Worm (Caenorhabditis elegans) whole organism, young adult: ENCODE results near the gene W06G6.17.
"Not testable (repeated sequence)": the region's sequence is repeated elsewhere in the genome, so short reads cannot be mapped to it uniquely, and the experiment has no call there.

Experiments used
- C06A6.2 ChIP-seq: fragments of 200-800 bp; sonication (Bioruptor generic); conservative IDR thresholded peaks from 2 replicates; pipeline ENCODE4 v1.3.6; 2022; ENCODE audit warnings: missing genetic modification characterization, missing compliant biosample characterization
- F22D6.2 ChIP-seq: sonication (generic microtip); optimal IDR thresholded peaks from 2 replicates; lab custom pipeline; 2016; ENCODE audit warnings: mild to moderate bottlenecking, missing genetic modification characterization, missing compliant biosample characterization
- F55B11.4 ChIP-seq: sonication (generic microtip); optimal IDR thresholded peaks from 2 replicates; lab custom pipeline; 2016; ENCODE audit warnings: missing compliant biosample characterization, missing genetic modification characterization, borderline replicate concordance; ENCODE audit not compliant: insufficient read depth
- F57C9.4 ChIP-seq: sonication (generic microtip); optimal IDR thresholded peaks from 2 replicates; lab custom pipeline; 2017; ENCODE audit warnings: mild to moderate bottlenecking, missing genetic modification characterization, missing compliant biosample characterization
- Y53F4B.3 ChIP-seq: fragments of 200-800 bp; sonication (Bioruptor generic); IDR thresholded peaks from 2 replicates; pipeline ENCODE4 v1.3.6; 2022; ENCODE audit warnings: missing genetic modification reagents, missing genetic modification characterization, missing compliant biosample characterization
- Y79H2A.3 ChIP-seq: fragments of 200-800 bp; sonication (Bioruptor generic); conservative IDR thresholded peaks from 2 replicates; pipeline ENCODE4 v1.3.6; 2022; ENCODE audit warnings: missing genetic modification reagents, missing genetic modification characterization, missing compliant biosample characterization
- Y95B8A.8 ChIP-seq: fragments of 200-800 bp; sonication (Bioruptor generic); IDR thresholded peaks from 2 replicates; pipeline ENCODE4 v1.3.6; 2022; ENCODE audit warnings: missing genetic modification reagents, missing genetic modification characterization, missing compliant biosample characterization
- akir-1 ChIP-seq: fragments of 200-800 bp; sonication (Bioruptor generic); optimal IDR thresholded peaks from 2 replicates; lab custom pipeline; 2018; ENCODE audit warnings: mild to moderate bottlenecking, missing genetic modification characterization, moderate library complexity, missing compliant biosample characterization
- aptf-3 ChIP-seq: fragments of 200-800 bp; sonication (Bioruptor generic); IDR thresholded peaks from 2 replicates; pipeline ENCODE4 v1.3.6; 2022; ENCODE audit warnings: missing genetic modification characterization, missing compliant biosample characterization
- athp-1 ChIP-seq: sonication (generic microtip); optimal IDR thresholded peaks from 2 replicates; lab custom pipeline; 2017; ENCODE audit warnings: mild to moderate bottlenecking, missing genetic modification characterization, missing compliant biosample characterization
- attf-6 ChIP-seq: fragments of 200-800 bp; sonication (Bioruptor generic); IDR thresholded peaks from 2 replicates; pipeline ENCODE4 v1.3.6; 2022; ENCODE audit warnings: missing genetic modification reagents, missing genetic modification characterization, missing compliant biosample characterization
- ceh-40 ChIP-seq: fragments of 200-800 bp; sonication (Bioruptor generic); IDR thresholded peaks from 2 replicates; pipeline ENCODE4 v1.3.6; 2022; ENCODE audit warnings: missing genetic modification characterization, missing compliant biosample characterization
- dox-1 ChIP-seq: fragments of 200-800 bp; sonication (Bioruptor generic); IDR thresholded peaks from 2 replicates; pipeline ENCODE4 v1.3.6; 2022; ENCODE audit warnings: missing genetic modification reagents, missing genetic modification characterization, missing compliant biosample characterization
- efl-1 ChIP-seq: fragments of 150-350 bp; optimal IDR thresholded peaks from 2 replicates; lab custom pipeline; 2014; ENCODE audit warnings: missing biosample characterization, missing genetic modification reagents, missing genetic modification characterization
- ekl-4 ChIP-seq: fragments of 200-800 bp; sonication (Bioruptor generic); IDR thresholded peaks from 2 replicates; pipeline ENCODE4 v1.3.6; 2022; ENCODE audit warnings: missing genetic modification reagents, missing genetic modification characterization, missing compliant biosample characterization
- ets-4 ChIP-seq: fragments of 200-800 bp; sonication (Bioruptor generic); optimal IDR thresholded peaks from 2 replicates; lab custom pipeline; 2018; ENCODE audit warnings: mild to moderate bottlenecking, missing genetic modification characterization, missing compliant biosample characterization
- fkh-3 ChIP-seq: sonication (generic microtip); optimal IDR thresholded peaks from 2 replicates; lab custom pipeline; 2016; ENCODE audit warnings: mild to moderate bottlenecking, missing genetic modification characterization, missing compliant biosample characterization
- hlh-26 ChIP-seq: fragments of 200-800 bp; sonication (Bioruptor generic); conservative IDR thresholded peaks from 2 replicates; pipeline ENCODE4 v1.3.6; 2022; ENCODE audit warnings: missing genetic modification reagents, missing genetic modification characterization, missing compliant biosample characterization
- hmg-20 ChIP-seq: fragments of 200-800 bp; sonication (Bioruptor generic); IDR thresholded peaks from 2 replicates; pipeline ENCODE4 v1.3.6; 2022; ENCODE audit warnings: missing genetic modification reagents, missing genetic modification characterization, missing compliant biosample characterization
- lir-1 ChIP-seq: fragments of 200-800 bp; sonication (Bioruptor generic); conservative IDR thresholded peaks from 2 replicates; pipeline ENCODE4 v1.3.6; 2022; ENCODE audit warnings: missing genetic modification reagents, missing genetic modification characterization, missing compliant biosample characterization
- lsy-27 ChIP-seq: sonication (generic microtip); optimal IDR thresholded peaks from 2 replicates; lab custom pipeline; 2017; ENCODE audit warnings: missing genetic modification characterization, mild to moderate bottlenecking, missing compliant biosample characterization, antibody characterized with exemption, missing genotype, borderline replicate concordance; ENCODE audit not compliant: insufficient read depth
- madf-10 ChIP-seq: sonication (generic microtip); optimal IDR thresholded peaks from 2 replicates; lab custom pipeline; 2016; ENCODE audit warnings: mild to moderate bottlenecking, missing genetic modification characterization, missing compliant biosample characterization
- madf-3 ChIP-seq: fragments of 200-800 bp; sonication (Bioruptor generic); IDR thresholded peaks from 2 replicates; pipeline ENCODE4 v1.3.6; 2022; ENCODE audit warnings: missing genetic modification reagents, missing genetic modification characterization, missing compliant biosample characterization
- madf-6 ChIP-seq: fragments of 200-800 bp; sonication (Bioruptor generic); IDR thresholded peaks from 2 replicates; pipeline ENCODE4 v1.3.6; 2022; ENCODE audit warnings: missing genetic modification reagents, missing genetic modification characterization, missing compliant biosample characterization
- madf-8 ChIP-seq: fragments of 200-800 bp; sonication (Bioruptor generic); conservative IDR thresholded peaks from 2 replicates; pipeline ENCODE4 v1.3.6; 2022; ENCODE audit warnings: missing genetic modification reagents, missing genetic modification characterization, missing compliant biosample characterization
- mel-28 ChIP-seq: sonication (generic microtip); optimal IDR thresholded peaks from 2 replicates; lab custom pipeline; 2016; ENCODE audit warnings: borderline replicate concordance, mild to moderate bottlenecking, missing genetic modification characterization, missing compliant biosample characterization
- mes-4 ChIP-seq: sonication (generic microtip); optimal IDR thresholded peaks from 2 replicates; lab custom pipeline; 2016; ENCODE audit warnings: missing genotype, missing genetic modification characterization, missing compliant biosample characterization
- mxl-1 ChIP-seq: sonication (generic microtip); optimal IDR thresholded peaks from 2 replicates; lab custom pipeline; 2016; ENCODE audit warnings: missing genetic modification characterization, missing compliant biosample characterization
- nfyb-1 ChIP-seq: fragments of 200-800 bp; sonication (Bioruptor generic); IDR thresholded peaks from 2 replicates; pipeline ENCODE4 v1.3.6; 2022; ENCODE audit warnings: missing genetic modification reagents, missing genetic modification characterization, missing compliant biosample characterization
- nhr-179 ChIP-seq: sonication (generic microtip); optimal IDR thresholded peaks from 2 replicates; lab custom pipeline; 2016; ENCODE audit warnings: mild to moderate bottlenecking, missing genetic modification characterization, missing compliant biosample characterization
- pbrm-1 ChIP-seq: fragments of 200-800 bp; sonication (Bioruptor generic); IDR thresholded peaks from 2 replicates; pipeline ENCODE4 v1.3.6; 2022; ENCODE audit warnings: missing genetic modification reagents, missing genetic modification characterization, missing compliant biosample characterization
- rec-8 ChIP-seq, 2 experiments: sonication (generic microtip); optimal IDR thresholded peaks; 2 replicates each; lab custom pipeline; 2016; ENCODE audit warnings: mild to moderate bottlenecking in 2 of 2, missing genetic modification characterization in 2 of 2, missing genetic modification reagents in 2 of 2, missing genotype in 2 of 2, missing biosample characterization in 1 of 2, missing compliant biosample characterization in 1 of 2, moderate library complexity in 1 of 2
- rpc-1 ChIP-seq, 2 experiments: fragments of 150-350 bp in 1 of 2; sonication (generic microtip) in 1 of 2; optimal IDR thresholded peaks; 2 replicates each; lab custom pipeline; 2014 to 2018; ENCODE audit warnings: missing biosample characterization in 1 of 2, missing genetic modification characterization in 1 of 2, missing genetic modification reagents in 1 of 2, missing genotype in 1 of 2
- sdz-38 ChIP-seq: sonication (generic microtip); optimal IDR thresholded peaks from 2 replicates; lab custom pipeline; 2016; ENCODE audit warnings: missing genotype, missing genetic modification characterization, missing compliant biosample characterization
- sea-2 ChIP-seq: fragments of 200-800 bp; sonication (Bioruptor generic); IDR thresholded peaks from 2 replicates; pipeline ENCODE4 v1.3.6; 2022; ENCODE audit warnings: missing genetic modification characterization, missing compliant biosample characterization
- snpc-1.3 ChIP-seq: sonication (generic microtip); optimal IDR thresholded peaks from 2 replicates; lab custom pipeline; 2017; ENCODE audit warnings: missing genetic modification characterization, mild to moderate bottlenecking, missing compliant biosample characterization, antibody characterized with exemption, moderate library complexity, missing genotype, missing genetic modification reagents; ENCODE audit not compliant: insufficient read depth
- snpc-3.4 ChIP-seq: sonication (generic microtip); optimal IDR thresholded peaks from 2 replicates; lab custom pipeline; 2017; ENCODE audit warnings: missing genetic modification characterization, mild to moderate bottlenecking, missing compliant biosample characterization, antibody characterized with exemption, moderate library complexity, missing genotype, missing genetic modification reagents
- tlf-1 ChIP-seq: fragments of 200-800 bp; sonication (Bioruptor generic); optimal IDR thresholded peaks from 2 replicates; lab custom pipeline; 2018; ENCODE audit warnings: mild to moderate bottlenecking, missing genetic modification characterization, missing compliant biosample characterization
- zfh-2 ChIP-seq: fragments of 200-800 bp; sonication (Bioruptor generic); conservative IDR thresholded peaks from 2 replicates; pipeline ENCODE4 v1.3.6; 2022; ENCODE audit warnings: missing genetic modification reagents, missing genetic modification characterization, missing compliant biosample characterization
- ztf-22 ChIP-seq: fragments of 200-800 bp; sonication (Bioruptor generic); optimal IDR thresholded peaks from 2 replicates; lab custom pipeline; 2018; ENCODE audit warnings: mild to moderate bottlenecking, missing genetic modification characterization, moderate library complexity, missing compliant biosample characterization
- ztf-25 ChIP-seq: fragments of 200-800 bp; sonication (Bioruptor generic); IDR thresholded peaks from 2 replicates; pipeline ENCODE4 v1.3.6; 2022; ENCODE audit warnings: missing genetic modification reagents, missing genetic modification characterization, missing compliant biosample characterization

The W06G6.17 gene

ce11 chrV:16660816-16661215 lies 15.8 kb upstream of the W06G6.17 start, which contains the start of gene Y70C5B.2:
TSS of gene Y70C5B.2 (minus strand) at chrV:16660916.
- not testable (repeated sequence) for TF ChIP-seq snpc-1.3 (tag; lab: Kevin White, UChicago); Y53F4B.3; sdz-38

ce11 chrV:16654242-16654641 lies 9.2 kb upstream of the W06G6.17 start, which contains the start of gene W06G6.15:
TSS of gene W06G6.15 (plus strand) at chrV:16654542.
- TF ChIP-seq zfh-2 (GFP tag; lab: Robert Waterston, UW); madf-8; pbrm-1 (GFP tag; lab: Robert Waterston, UW): not testable (repeated sequence)

ce11 chrV:16649200-16649599 lies 4.1 kb upstream of the W06G6.17 start, which contains the start of gene W06G6.11:
TSS of gene W06G6.11 (minus strand) at chrV:16649300.
- not testable (repeated sequence) for TF ChIP-seq ztf-25; Y95B8A.8 (GFP tag; lab: Robert Waterston, UW); F55B11.4 (tag; lab: Kevin White, UChicago)

ce11 chrV:16648317-16649018 lies 3.4 kb upstream of the W06G6.17 start, which contains the start of gene W06G6.20:
TSS of gene W06G6.20 (minus strand) at chrV:16648367.
- TF ChIP-seq mxl-1 (tag; lab: Kevin White, UChicago) (peak; percentile 24), nfyb-1 (0 out of 2 replicates have a peak, but pooled peaks have one; percentile 47), lsy-27 (tag; lab: Kevin White, UChicago) (peak; percentile 22), hlh-26 (GFP tag; lab: Robert Waterston, UW) (no peak), akir-1 (no peak), aptf-3 (GFP tag; lab: Robert Waterston, UW) (no peak), F22D6.2 (tag; lab: Kevin White, UChicago) (no peak), efl-1 (GFP tag; lab: Kevin White, UChicago) (no peak), Y79H2A.3 (no peak), athp-1 (tag; lab: Kevin White, UChicago) (no peak), nhr-179 (no peak), ets-4 (GFP tag; lab: Kevin White, UChicago) (no peak), rec-8 (tag; optimal IDR thresholded peaks at IDR 0.05; lab: Kevin White, UChicago) (peak in 1 of 2 experiments; percentile 11), F57C9.4 (tag; lab: Kevin White, UChicago) (no peak), rpc-1 (optimal IDR thresholded peaks at IDR 0.05; lab: Kevin White, UChicago) (peak; percentile 71), rpc-1 (tag; optimal IDR thresholded peaks at IDR 0.05; lab: Kevin White, UChicago) (peak; percentile 90), madf-10 (tag; lab: Kevin White, UChicago) (peak; percentile 3), snpc-3.4 (tag; lab: Kevin White, UChicago) (peak; percentile 59), hmg-20 (GFP tag; lab: Robert Waterston, UW) (no peak), ceh-40 (GFP tag; lab: Robert Waterston, UW) (no peak), C06A6.2 (GFP tag; lab: Robert Waterston, UW) (no peak), madf-3 (GFP tag; lab: Robert Waterston, UW) (no peak), ztf-22 (GFP tag; lab: Kevin White, UChicago) (no peak), tlf-1 (no peak), lir-1 (GFP tag; lab: Robert Waterston, UW) (no peak), attf-6 (peak; percentile 79), pbrm-1 (GFP tag; lab: Robert Waterston, UW) (peak; percentile 63; the same call in 1 of the 2 replicates), ekl-4 (GFP tag; lab: Robert Waterston, UW) (no peak), fkh-3 (tag; lab: Kevin White, UChicago) (no peak), madf-6 (GFP tag; lab: Robert Waterston, UW) (no peak), mel-28 (no peak), mes-4 (tag; lab: Kevin White, UChicago) (no peak), F55B11.4 (tag; lab: Kevin White, UChicago) (no peak), dox-1 (0 out of 2 replicates have a peak, but pooled peaks have one; percentile 18), sea-2 (GFP tag; lab: Robert Waterston, UW) (no peak)
